Fruit fly (Drosophila melanogaster): ENCODE measurements around the gene CG7655.

Gene CG7655

dm6 chr3R:17647444-17647843, 35.0 kb upstream of the CG7655 start, which contains the start of gene CG14322 (continued):
- TF ChIP-seq lola (GFP tag; optimal IDR thresholded peaks at IDR 0.05) (no peak), disco-r (GFP tag; optimal IDR thresholded peaks at IDR 0.05) (no peak), Dbx (GFP tag; IDR thresholded peaks at IDR 0.05) (no peak), cg (GFP tag; optimal IDR thresholded peaks at IDR 0.05) (no peak), CG17385 (GFP tag; optimal IDR thresholded peaks at IDR 0.05) (no peak), CG12744 (GFP tag; optimal IDR thresholded peaks at IDR 0.05) (no peak), Six4 (GFP tag; optimal IDR thresholded peaks at IDR 0.05) (no peak), scrt (GFP tag; optimal IDR thresholded peaks at IDR 0.05) (no peak), Sox100B (GFP tag; optimal IDR thresholded peaks at IDR 0.05) (no peak), Max (GFP tag; optimal IDR thresholded peaks at IDR 0.05) (no peak), CrebB (tag; optimal IDR thresholded peaks at IDR 0.05) (no peak), CG31388 (GFP tag; optimal IDR thresholded peaks at IDR 0.05) (no peak), usp (GFP tag; optimal IDR thresholded peaks at IDR 0.05) (no peak), CG11456 (GFP tag; IDR thresholded peaks at IDR 0.05) (0 out of 3 replicates have a peak, but pooled peaks have one; percentile 55), CG8281 (tag; optimal IDR thresholded peaks at IDR 0.05) (no peak), toy (GFP tag; IDR thresholded peaks at IDR 0.05) (no peak), CG7786 (GFP tag; optimal IDR thresholded peaks at IDR 0.05) (no peak), her (GFP tag; optimal IDR thresholded peaks at IDR 0.05) (no peak), dysf (GFP tag; IDR thresholded peaks at IDR 0.05) (no peak), salm (tag; optimal IDR thresholded peaks at IDR 0.05) (no peak), slbo (GFP tag; IDR thresholded peaks at IDR 0.05) (peak; percentile 70), Stat92E (GFP tag; optimal IDR thresholded peaks at IDR 0.05) (no peak), gcm2 (GFP tag; optimal IDR thresholded peaks at IDR 0.05) (no peak), sr (GFP tag; IDR thresholded peaks at IDR 0.05) (no peak), CG2116 (GFP tag; optimal IDR thresholded peaks at IDR 0.05) (peak; percentile 68), dan (GFP tag; IDR thresholded peaks at IDR 0.05) (no peak), CG17568 (GFP tag; optimal IDR thresholded peaks at IDR 0.05) (no peak), CG8924 (tag; optimal IDR thresholded peaks at IDR 0.05) (no peak), Elba2 (GFP tag; optimal IDR thresholded peaks at IDR 0.05) (peak; percentile 13), CG9932 (GFP tag; IDR thresholded peaks at IDR 0.05) (peak; percentile 65), Drgx (GFP tag; IDR thresholded peaks at IDR 0.05) (no peak), lmd (GFP tag; IDR thresholded peaks at IDR 0.05) (no peak; the same call in 1 of the 2 replicates), CG4707 (GFP tag; optimal IDR thresholded peaks at IDR 0.05) (no peak), onecut (GFP tag; IDR thresholded peaks at IDR 0.05) (no peak), Sox102F (GFP tag; optimal IDR thresholded peaks at IDR 0.05) (no peak), CG6654 (GFP tag; optimal IDR thresholded peaks at IDR 0.05) (no peak), Atf3 (GFP tag; optimal IDR thresholded peaks at IDR 0.05) (no peak), nom (GFP tag; optimal IDR thresholded peaks at IDR 0.05) (no peak), ara (GFP tag; IDR thresholded peaks at IDR 0.05) (no peak), Antp (GFP tag; optimal IDR thresholded peaks at IDR 0.05) (no peak), schlank (tag; optimal IDR thresholded peaks at IDR 0.05) (no peak), Meics (GFP tag; optimal IDR thresholded peaks at IDR 0.05) (no peak), Pdp1 (GFP tag; optimal IDR thresholded peaks at IDR 0.05) (peak in 1 of 2 experiments; percentile 88), dati (GFP tag; IDR thresholded peaks at IDR 0.05) (no peak), Blimp-1 (GFP tag; optimal IDR thresholded peaks at IDR 0.05) (no peak), CG13424 (tag; optimal IDR thresholded peaks at IDR 0.05) (peak; percentile 9), gsb (GFP tag; IDR thresholded peaks at IDR 0.05) (no peak), fu2 (GFP tag; optimal IDR thresholded peaks at IDR 0.05) (no peak), dimm (GFP tag; IDR thresholded peaks at IDR 0.05) (no peak), GATAe (GFP tag; conservative IDR thresholded peaks at IDR 0.05) (no peak), sd (tag; optimal IDR thresholded peaks at IDR 0.05) (no peak), trh (GFP tag; optimal IDR thresholded peaks at IDR 0.05) (no peak)
